Worm (Caenorhabditis elegans): ENCODE measurements around the gene Y70C5C.1.

DNA sequence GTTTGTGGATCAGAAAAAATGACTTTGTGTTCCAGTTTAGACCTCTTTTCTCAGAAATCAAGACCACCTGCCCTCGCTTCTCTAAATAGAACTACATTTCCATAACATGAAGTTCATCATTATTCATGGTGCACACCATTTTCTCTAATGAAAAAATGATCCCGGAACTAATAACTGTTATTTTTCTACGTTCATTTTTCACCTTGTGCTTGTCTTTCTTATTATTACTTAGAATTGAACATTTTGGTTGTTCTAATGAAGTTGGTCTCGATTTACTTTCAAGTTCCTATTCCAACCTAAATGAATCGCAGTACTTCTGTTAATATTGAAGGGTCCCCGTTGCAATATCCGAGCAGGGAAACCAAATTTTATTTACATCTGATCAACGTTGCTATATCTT, 17.1 kb upstream of the Y70C5C.1 start, which contains the start of gene srw-36:
- no peak for TF ChIP-seq dao-5 (tag; optimal IDR thresholded peaks at IDR 0.05)
- no peak for TF ChIP-seq him-1 (tag; optimal IDR thresholded peaks at IDR 0.05)
- no peak for TF ChIP-seq W03F9.2 (tag; optimal IDR thresholded peaks at IDR 0.05)

All from whole organism, L4/young adult.